Worm (Caenorhabditis elegans) whole organism, L3 larva: ENCODE data around the gene sqt-3.

Source experiments
- R02D3.7 ChIP-seq: fragments of 150-350 bp; optimal IDR thresholded peaks from 2 replicates; lab custom pipeline; 2014; ENCODE audit warnings: missing biosample characterization, missing genetic modification characterization
- ZK546.5 ChIP-seq: sonication (generic microtip); optimal IDR thresholded peaks from 2 replicates; lab custom pipeline; 2017; ENCODE audit warnings: missing biosample characterization, missing genetic modification characterization
- aly-2 ChIP-seq: fragments of 150-350 bp; optimal IDR thresholded peaks from 2 replicates; lab custom pipeline; 2014; ENCODE audit warnings: missing biosample characterization, missing genetic modification characterization
- ama-1 ChIP-seq: fragments of 150-350 bp; optimal IDR thresholded peaks from 2 replicates; lab custom pipeline; 2018
- ceh-16 ChIP-seq: sonication (generic microtip); optimal IDR thresholded peaks from 2 replicates; lab custom pipeline; 2017; ENCODE audit warnings: missing biosample characterization, missing genetic modification characterization
- ceh-28 ChIP-seq: fragments of 150-350 bp; optimal IDR thresholded peaks from 2 replicates; lab custom pipeline; 2014; ENCODE audit warnings: missing biosample characterization, missing genetic modification reagents, missing genetic modification characterization
- ceh-82 ChIP-seq: fragments of 150-350 bp; optimal IDR thresholded peaks from 2 replicates; lab custom pipeline; 2014; ENCODE audit warnings: missing biosample characterization, missing genetic modification characterization
- ceh-9 ChIP-seq: sonication (generic microtip); optimal IDR thresholded peaks from 2 replicates; lab custom pipeline; 2018; ENCODE audit warnings: missing biosample characterization, missing genetic modification characterization
- daf-12 ChIP-seq: fragments of 150-350 bp; optimal IDR thresholded peaks from 2 replicates; lab custom pipeline; 2014; ENCODE audit warnings: missing biosample characterization, missing genetic modification reagents, missing genetic modification characterization
- egl-27 ChIP-seq: sonication (generic microtip); optimal IDR thresholded peaks from 4 replicates; lab custom pipeline; 2017; ENCODE audit warnings: missing biosample characterization, missing genetic modification reagents, missing genetic modification characterization
- egl-5 ChIP-seq: fragments of 150-350 bp; optimal IDR thresholded peaks from 2 replicates; lab custom pipeline; 2017; ENCODE audit warnings: missing biosample characterization, missing genetic modification reagents, missing genetic modification characterization, inconsistent platforms
- elt-1 ChIP-seq: fragments of 150-350 bp; optimal IDR thresholded peaks from 2 replicates; lab custom pipeline; 2014; ENCODE audit warnings: missing biosample characterization, missing genetic modification characterization
- elt-2 ChIP-seq: sonication (generic microtip); optimal IDR thresholded peaks from 2 replicates; lab custom pipeline; 2016; ENCODE audit warnings: missing genetic modification reagents, mild to moderate bottlenecking, missing genetic modification characterization, missing compliant biosample characterization
- elt-3 ChIP-seq, 3 experiments: fragments of 150-350 bp in 1 of 3; sonication (generic microtip) in 2 of 3; optimal IDR thresholded peaks; 2 replicates in 2 of 3; 4 replicates in 1 of 3; lab custom pipeline; 2014 to 2017; ENCODE audit warnings: missing biosample characterization in 3 of 3, missing genetic modification characterization in 3 of 3
- eor-1 ChIP-seq, 2 experiments: fragments of 150-350 bp; optimal IDR thresholded peaks; 2 replicates each; lab custom pipeline; 2014 to 2018; ENCODE audit warnings: missing biosample characterization in 2 of 2, missing genetic modification characterization in 2 of 2
- fkh-10 ChIP-seq: sonication (generic microtip); optimal IDR thresholded peaks from 2 replicates; lab custom pipeline; 2017; ENCODE audit warnings: missing biosample characterization, missing genetic modification reagents, missing genetic modification characterization
- fkh-2 ChIP-seq: fragments of 150-350 bp; optimal IDR thresholded peaks from 2 replicates; lab custom pipeline; 2014; ENCODE audit warnings: missing biosample characterization, missing genetic modification reagents, missing genetic modification characterization
- fos-1 ChIP-seq: fragments of 150-350 bp; optimal IDR thresholded peaks from 2 replicates; lab custom pipeline; 2014; ENCODE audit warnings: missing biosample characterization, missing genetic modification characterization
- hmg-11 ChIP-seq: sonication (generic microtip); optimal IDR thresholded peaks from 2 replicates; lab custom pipeline; 2016; ENCODE audit warnings: missing genetic modification characterization, missing compliant biosample characterization
- jun-1 ChIP-seq: fragments of 150-350 bp; optimal IDR thresholded peaks from 2 replicates; lab custom pipeline; 2014; ENCODE audit warnings: missing biosample characterization, missing genetic modification reagents, missing genetic modification characterization
- lin-15B ChIP-seq: fragments of 150-350 bp; optimal IDR thresholded peaks from 2 replicates; lab custom pipeline; 2014; ENCODE audit warnings: missing biosample characterization, missing genetic modification characterization
- lin-39 ChIP-seq: fragments of 150-350 bp; optimal IDR thresholded peaks from 2 replicates; lab custom pipeline; 2018; ENCODE audit warnings: missing biosample characterization, missing genetic modification reagents, missing genetic modification characterization
- lsy-12 ChIP-seq: sonication (generic microtip); optimal IDR thresholded peaks from 2 replicates; lab custom pipeline; 2016; ENCODE audit warnings: mild to moderate bottlenecking, missing genetic modification characterization, missing compliant biosample characterization
- mdl-1 ChIP-seq: fragments of 150-350 bp; optimal IDR thresholded peaks from 2 replicates; lab custom pipeline; 2014; ENCODE audit warnings: missing biosample characterization, missing genetic modification characterization
- mml-1 ChIP-seq: fragments of 150-350 bp; sonication (generic microtip); optimal IDR thresholded peaks from 3 replicates; lab custom pipeline; 2014; ENCODE audit warnings: missing biosample characterization, missing genetic modification characterization
- nfya-1 ChIP-seq: sonication (generic microtip); optimal IDR thresholded peaks from 2 replicates; lab custom pipeline; 2017; ENCODE audit warnings: missing genetic modification characterization, mild to moderate bottlenecking, missing compliant biosample characterization, antibody characterized with exemption, moderate library complexity; ENCODE audit not compliant: insufficient read depth
- nhr-11 ChIP-seq: fragments of 150-350 bp; optimal IDR thresholded peaks from 2 replicates; lab custom pipeline; 2014; ENCODE audit warnings: missing biosample characterization, missing genetic modification characterization
- nhr-12 ChIP-seq: fragments of 150-350 bp; optimal IDR thresholded peaks from 2 replicates; lab custom pipeline; 2014; ENCODE audit warnings: missing biosample characterization, missing genetic modification characterization
- nhr-23 ChIP-seq: fragments of 150-350 bp; optimal IDR thresholded peaks from 2 replicates; lab custom pipeline; 2014; ENCODE audit warnings: missing biosample characterization, missing genetic modification reagents, missing genetic modification characterization
- nhr-237 ChIP-seq: fragments of 150-350 bp; optimal IDR thresholded peaks from 2 replicates; lab custom pipeline; 2014; ENCODE audit warnings: missing biosample characterization, missing genetic modification characterization
- nhr-25 ChIP-seq: sonication (generic microtip); optimal IDR thresholded peaks from 2 replicates; lab custom pipeline; 2017; ENCODE audit warnings: missing biosample characterization, missing genetic modification characterization
- nhr-28 ChIP-seq: fragments of 150-350 bp; optimal IDR thresholded peaks from 2 replicates; lab custom pipeline; 2014; ENCODE audit warnings: missing biosample characterization, missing genetic modification characterization
- nhr-43 ChIP-seq: sonication (generic microtip); optimal IDR thresholded peaks from 2 replicates; lab custom pipeline; 2016; ENCODE audit warnings: mild to moderate bottlenecking, missing genetic modification characterization, missing compliant biosample characterization; ENCODE audit not compliant: poor library complexity, severe bottlenecking
- nhr-67 ChIP-seq: fragments of 150-350 bp; optimal IDR thresholded peaks from 2 replicates; lab custom pipeline; 2014; ENCODE audit warnings: missing biosample characterization, missing genetic modification characterization
- nhr-76 ChIP-seq: fragments of 150-350 bp; sonication (generic microtip); optimal IDR thresholded peaks from 5 replicates; lab custom pipeline; 2014; ENCODE audit warnings: missing biosample characterization, missing genetic modification characterization
- nhr-77 ChIP-seq: fragments of 150-350 bp; optimal IDR thresholded peaks from 2 replicates; lab custom pipeline; 2014; ENCODE audit warnings: missing biosample characterization, missing genetic modification characterization
- pha-4 ChIP-seq: fragments of 150-350 bp; optimal IDR thresholded peaks from 2 replicates; lab custom pipeline; 2014; ENCODE audit warnings: missing biosample characterization, missing genetic modification reagents, missing genetic modification characterization
- pqm-1 ChIP-seq: fragments of 150-350 bp; optimal IDR thresholded peaks from 2 replicates; lab custom pipeline; 2017; ENCODE audit warnings: missing biosample characterization, missing genetic modification characterization, inconsistent platforms
- sea-2 ChIP-seq: fragments of 150-350 bp; sonication (generic microtip); optimal IDR thresholded peaks from 4 replicates; lab custom pipeline; 2014; ENCODE audit warnings: missing biosample characterization, missing genetic modification reagents, missing genetic modification characterization
- skn-1 ChIP-seq: fragments of 150-350 bp; optimal IDR thresholded peaks from 2 replicates; lab custom pipeline; 2014; ENCODE audit warnings: missing biosample characterization, missing genetic modification characterization
- snpc-4 ChIP-seq: fragments of 150-350 bp; optimal IDR thresholded peaks from 2 replicates; lab custom pipeline; 2014; ENCODE audit warnings: missing biosample characterization, missing genetic modification characterization
- tbx-2 ChIP-seq: sonication (generic microtip); optimal IDR thresholded peaks from 2 replicates; lab custom pipeline; 2016; ENCODE audit warnings: mild to moderate bottlenecking, missing genetic modification characterization, missing compliant biosample characterization
- unc-39 ChIP-seq: sonication (generic microtip); optimal IDR thresholded peaks from 4 replicates; lab custom pipeline; 2017; ENCODE audit warnings: missing biosample characterization, missing genetic modification characterization
- unc-62 ChIP-seq: fragments of 150-350 bp; sonication (generic microtip); optimal IDR thresholded peaks from 4 replicates; lab custom pipeline; 2014; ENCODE audit warnings: missing biosample characterization, missing genetic modification reagents, missing genetic modification characterization
- zag-1 ChIP-seq: fragments of 150-350 bp; optimal IDR thresholded peaks from 2 replicates; lab custom pipeline; 2014; ENCODE audit warnings: missing biosample characterization, missing genetic modification characterization
- ztf-11 ChIP-seq: fragments of 150-350 bp; optimal IDR thresholded peaks from 2 replicates; lab custom pipeline; 2014; ENCODE audit warnings: missing biosample characterization, missing genetic modification characterization
- ztf-4 ChIP-seq: fragments of 150-350 bp; optimal IDR thresholded peaks from 2 replicates; lab custom pipeline; 2014; ENCODE audit warnings: missing biosample characterization, missing genetic modification characterization

The sqt-3 gene

ce11 chrV:12352445-12352844, at the start of gene sqt-3:
TSS of gene sqt-3 (plus strand) at chrV:12352745.
- TF ChIP-seq nhr-237 (tag; lab: Kevin White, UChicago) (no peak), jun-1 (no peak), eor-1 (tag; optimal IDR thresholded peaks at IDR 0.05; lab: Kevin White, UChicago) (no peak), ceh-16 (tag; lab: Kevin White, UChicago) (no peak), pqm-1 (tag; lab: Kevin White, UChicago) (no peak), nfya-1 (tag; lab: Kevin White, UChicago) (no peak), elt-1 (no peak), tbx-2 (tag; lab: Kevin White, UChicago) (no peak), elt-3 (tag; optimal IDR thresholded peaks at IDR 0.05; lab: Kevin White, UChicago) (no peak), ceh-82 (no peak)

- TF ChIP-seq R02D3.7 (tag; lab: Kevin White, UChicago) (peak; percentile 69), nhr-28 (tag; lab: Kevin White, UChicago) (peak; percentile 56), nhr-77 (tag; lab: Kevin White, UChicago) (peak; percentile 75), elt-3 (tag; optimal IDR thresholded peaks at IDR 0.05; lab: Kevin White, UChicago) (peak in 2 of 3 experiments; percentile 28 to 77), ceh-16 (tag; lab: Kevin White, UChicago) (peak; percentile 37), ceh-82 (peak; percentile 94), pqm-1 (tag; lab: Kevin White, UChicago) (peak; percentile 19), nhr-237 (tag; lab: Kevin White, UChicago) (no peak), elt-2 (peak; percentile 63), nhr-12 (tag; lab: Kevin White, UChicago) (peak; percentile 4), hmg-11 (peak; percentile 100), ztf-4 (peak; percentile 71), zag-1 (peak; percentile 67), mml-1 (tag; lab: Kevin White, UChicago) (peak; percentile 5), nfya-1 (tag; lab: Kevin White, UChicago) (peak; percentile 70), ama-1 (lab: Kevin White, UChicago) (peak; percentile 88), fos-1 (tag; lab: Kevin White, UChicago) (no peak), ceh-9 (tag; lab: Kevin White, UChicago) (no peak), fkh-10 (GFP tag; lab: Kevin White, UChicago) (peak; percentile 45), mdl-1 (no peak), nhr-67 (tag; lab: Kevin White, UChicago) (peak; percentile 6), nhr-23 (tag; lab: Kevin White, UChicago) (peak; percentile 70), nhr-76 (tag; lab: Kevin White, UChicago) (peak; percentile 79), lin-15B (tag; lab: Kevin White, UChicago) (peak; percentile 35), elt-1 (peak; percentile 16), egl-5 (tag; lab: Kevin White, UChicago) (peak; percentile 58), daf-12 (no peak), tbx-2 (tag; lab: Kevin White, UChicago) (peak; percentile 95), ztf-11 (peak; percentile 42), egl-27 (tag; lab: Kevin White, UChicago) (peak; percentile 1), lin-39 (tag; lab: Kevin White, UChicago) (peak; percentile 89), pha-4 (tag; lab: Kevin White, UChicago) (peak; percentile 75), unc-39 (tag; lab: Kevin White, UChicago) (no peak), skn-1 (peak; percentile 80), ceh-28 (peak; percentile 46), nhr-11 (tag; lab: Kevin White, UChicago) (peak; percentile 26), sea-2 (GFP tag; lab: Kevin White, UChicago) (peak; percentile 5), nhr-43 (peak; percentile 97), unc-62 (GFP tag; lab: Kevin White, UChicago) (peak; percentile 13), aly-2 (tag; lab: Kevin White, UChicago) (peak; percentile 82), fkh-2 (tag; lab: Kevin White, UChicago) (no peak), eor-1 (tag; optimal IDR thresholded peaks at IDR 0.05; lab: Kevin White, UChicago) (no peak), nhr-25 (peak; percentile 70), ZK546.5 (tag; lab: Kevin White, UChicago) (peak; percentile 7), snpc-4 (tag; lab: Kevin White, UChicago) (no peak), lsy-12 (peak; percentile 94), jun-1 (peak; percentile 66)
Measured at ce11 chrV:12303453-12304077, 49.0 kb upstream of the sqt-3 start.
